Fruit fly (Drosophila melanogaster) whole organism, pupa: ENCODE results near the gene GABA-B-R1.

Experiments used
- CG10348 ChIP-seq: fragments of 200-800 bp; sonication (Bioruptor generic); IDR thresholded peaks from 2 replicates; pipeline ENCODE4 v1.3.6; 2022; ENCODE audit warnings: missing biosample characterization, missing genetic modification characterization
- CG12605 ChIP-seq: fragments of 200-800 bp; sonication (Bioruptor generic); IDR thresholded peaks from 2 replicates; pipeline ENCODE4 v1.3.6; 2022; ENCODE audit warnings: missing biosample characterization, missing genetic modification characterization
- CG13204 ChIP-seq: fragments of 200-800 bp; sonication (Bioruptor generic); optimal IDR thresholded peaks from 2 replicates; lab custom pipeline; 2018; ENCODE audit warnings: missing biosample characterization, mild to moderate bottlenecking, missing genetic modification characterization, moderate library complexity
- CG14655 ChIP-seq: fragments of 200-800 bp; sonication (Bioruptor generic); optimal IDR thresholded peaks from 3 replicates; lab custom pipeline; 2017; ENCODE audit warnings: mild to moderate bottlenecking, missing biosample characterization, missing genetic modification reagents, missing genetic modification characterization
- CG15710 ChIP-seq: fragments of 200-800 bp; sonication (Bioruptor generic); optimal IDR thresholded peaks from 2 replicates; lab custom pipeline; 2018; ENCODE audit warnings: missing biosample characterization, mild to moderate bottlenecking, missing genetic modification characterization, moderate library complexity
- CG17806 ChIP-seq: fragments of 200-800 bp; sonication (Bioruptor generic); optimal IDR thresholded peaks from 2 replicates; lab custom pipeline; 2018; ENCODE audit warnings: missing biosample characterization, mild to moderate bottlenecking, missing genetic modification characterization, moderate library complexity
- CG32121 ChIP-seq: fragments of 200-800 bp; sonication (Bioruptor generic); IDR thresholded peaks from 2 replicates; pipeline ENCODE4 v1.3.6; 2022; ENCODE audit warnings: missing biosample characterization, missing genetic modification characterization
- CG34367 ChIP-seq: fragments of 200-800 bp; sonication (Bioruptor generic); optimal IDR thresholded peaks from 2 replicates; lab custom pipeline; 2018; ENCODE audit warnings: missing biosample characterization, mild to moderate bottlenecking, missing genetic modification characterization
- CG4496 ChIP-seq: fragments of 200-800 bp; sonication (Bioruptor generic); IDR thresholded peaks from 3 replicates; pipeline ENCODE4 v1.3.6; 2022; ENCODE audit warnings: missing biosample characterization, missing genetic modification characterization
- CG8159 ChIP-seq: fragments of 200-800 bp; sonication (Bioruptor generic); optimal IDR thresholded peaks from 3 replicates; lab custom pipeline; 2018; ENCODE audit warnings: missing biosample characterization, mild to moderate bottlenecking, missing genetic modification characterization, moderate library complexity
- CG8301 ChIP-seq: fragments of 200-800 bp; sonication (Bioruptor generic); optimal IDR thresholded peaks from 2 replicates; lab custom pipeline; 2018; ENCODE audit warnings: missing biosample characterization, mild to moderate bottlenecking, missing genetic modification characterization
- CG9948 ChIP-seq: fragments of 200-800 bp; sonication (Bioruptor generic); optimal IDR thresholded peaks from 2 replicates; lab custom pipeline; 2018; ENCODE audit warnings: missing biosample characterization, mild to moderate bottlenecking, missing genetic modification characterization, moderate library complexity
- D1 ChIP-seq: fragments of 200-800 bp; sonication (Bioruptor generic); optimal IDR thresholded peaks from 2 replicates; lab custom pipeline; 2018; ENCODE audit warnings: missing biosample characterization, mild to moderate bottlenecking, missing genetic modification characterization, moderate library complexity
- EcR ChIP-seq: fragments of 200-800 bp; sonication (Bioruptor generic); optimal IDR thresholded peaks from 3 replicates; lab custom pipeline; 2019; ENCODE audit warnings: missing biosample characterization, missing genetic modification characterization, mild to moderate bottlenecking, moderate library complexity, missing genetic modification reagents
- Ets98B ChIP-seq: fragments of 200-800 bp; sonication (Bioruptor generic); IDR thresholded peaks from 2 replicates; pipeline ENCODE4 v1.3.6; 2022; ENCODE audit warnings: missing biosample characterization, missing genetic modification characterization
- Pif1A ChIP-seq: fragments of 200-800 bp; sonication (Bioruptor generic); optimal IDR thresholded peaks from 3 replicates; lab custom pipeline; 2016; ENCODE audit warnings: missing biosample characterization, missing genetic modification characterization
- Pif1B ChIP-seq: fragments of 200-800 bp; sonication (Bioruptor generic); optimal IDR thresholded peaks from 3 replicates; lab custom pipeline; 2016; ENCODE audit warnings: missing biosample characterization, missing genetic modification characterization
- Snoo ChIP-seq: fragments of 200-800 bp; sonication (Bioruptor generic); optimal IDR thresholded peaks from 3 replicates; lab custom pipeline; 2017; ENCODE audit warnings: missing biosample characterization, mild to moderate bottlenecking, missing genetic modification characterization, inconsistent platforms
- gl ChIP-seq: fragments of 200-800 bp; sonication (Bioruptor generic); optimal IDR thresholded peaks from 2 replicates; lab custom pipeline; 2018; ENCODE audit warnings: missing biosample characterization, mild to moderate bottlenecking, missing genetic modification characterization
- rn ChIP-seq: fragments of 200-800 bp; sonication (Bioruptor generic); IDR thresholded peaks from 2 replicates; pipeline ENCODE4 v1.3.6; 2022; ENCODE audit warnings: missing biosample characterization, missing genetic modification characterization

GABA-B-R1 gene

dm6 chr2L:15057225-15058117, 41.3 kb downstream of the GABA-B-R1 start, which contains the start of gene ck:
TSS of gene ck (minus strand) at chr2L:15057862.
- TF ChIP-seq Pif1A (GFP tag; lab: Kevin White, UChicago) (no peak), CG17806 (tag; lab: Kevin White, UChicago) (no peak), Ets98B (GFP tag; lab: Robert Waterston, UW) (peak; percentile 14; the same call in 1 of the 2 replicates), EcR (peak; percentile 93), CG14655 (no peak)
- TF ChIP-seq, all 21 proteins: peak for 2

DNA sequence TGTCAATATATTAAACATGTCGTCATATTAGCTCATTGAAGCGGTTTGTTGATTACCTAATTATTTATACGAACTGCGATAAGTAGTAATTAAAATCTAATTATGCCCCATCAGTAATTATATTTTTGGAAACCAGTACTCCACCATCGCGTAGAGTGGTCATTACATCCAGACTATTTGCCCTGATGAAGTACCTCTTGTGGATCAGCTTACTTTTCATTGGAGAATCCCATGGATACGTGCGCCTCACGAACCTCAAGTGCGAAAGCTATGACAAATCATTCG, 41.9 kb downstream of the GABA-B-R1 start, which contains the start of gene CG33679:
CG33679 (plus strand) TSS at position 186 of the 285 bp plus-strand sequence.
- TF ChIP-seq D1 (tag; lab: Kevin White, UChicago) (no peak), CG32121 (no peak), rn (GFP tag; lab: Robert Waterston, UW) (no peak), CG8159 (tag; lab: Kevin White, UChicago) (no peak), CG10348 (no peak), Ets98B (GFP tag; lab: Robert Waterston, UW) (no peak), Pif1A (GFP tag; lab: Kevin White, UChicago) (no peak), EcR (no peak)

dm6 chr2L:15059000-15059399, 42.9 kb downstream of the GABA-B-R1 start:
- TF ChIP-seq CG10348 (no peak), CG34367 (tag; lab: Kevin White, UChicago) (no peak), CG13204 (GFP tag; lab: Kevin White, UChicago) (no peak), CG12605 (GFP tag; lab: Robert Waterston, UW) (no peak), CG14655 (no peak), EcR (no peak), CG8301 (tag; lab: Kevin White, UChicago) (no peak), Snoo (tag; lab: Kevin White, UChicago) (no peak), Pif1A (GFP tag; lab: Kevin White, UChicago) (no peak), CG32121 (no peak)

- no peak for TF ChIP-seq CG9948
- no peak for TF ChIP-seq CG4496 (GFP tag; lab: Robert Waterston, UW)
- no peak for TF ChIP-seq CG10348
- no peak for TF ChIP-seq CG15710
- TF ChIP-seq CG14655, result no peak
- no peak for TF ChIP-seq gl (tag; lab: Kevin White, UChicago)
- no peak for TF ChIP-seq rn (GFP tag; lab: Robert Waterston, UW)
- no peak for TF ChIP-seq D1 (tag; lab: Kevin White, UChicago)
- TF ChIP-seq Ets98B (GFP tag; lab: Robert Waterston, UW), result no peak
- TF ChIP-seq CG8159 (tag; lab: Kevin White, UChicago), result no peak
- no peak for TF ChIP-seq CG12605 (GFP tag; lab: Robert Waterston, UW)
- no peak for TF ChIP-seq CG17806 (tag; lab: Kevin White, UChicago)
These were observed 44.5 kb downstream of the GABA-B-R1 start, which contains the start of gene TfIIS for dm6 chr2L:15060580-15061005. TSS of gene TfIIS (minus strand) at chr2L:15060757.

DNA sequence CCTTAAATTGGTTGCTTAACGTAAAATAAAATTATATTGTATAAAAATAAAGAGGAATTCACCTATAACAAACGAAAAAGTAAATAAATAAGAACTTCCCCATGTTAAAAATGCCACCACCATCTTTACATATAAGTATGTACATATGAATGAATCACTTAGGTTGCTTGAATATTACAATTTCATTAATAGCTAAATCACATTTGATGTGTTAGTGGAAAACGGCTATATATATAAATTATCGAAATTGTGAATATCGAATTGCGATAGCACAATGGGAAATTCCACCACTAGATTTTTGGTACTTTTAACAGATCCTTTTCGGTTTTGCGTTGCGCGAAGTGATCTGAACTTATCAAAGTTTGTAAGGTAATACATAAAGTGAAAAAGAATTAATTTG, 45.2 kb downstream of the GABA-B-R1 start, which contains the start of the genes solo and vas:
solo (plus strand) TSS at position 289 of the 400 bp plus-strand sequence.
vas (plus strand) TSS at position 289 of the 400 bp plus-strand sequence.
- peak; percentile 14 for TF ChIP-seq CG8301 (tag; lab: Kevin White, UChicago)
- TF ChIP-seq rn (GFP tag; lab: Robert Waterston, UW), result no peak
- TF ChIP-seq CG17806 (tag; lab: Kevin White, UChicago), result peak; percentile 19
- no peak for TF ChIP-seq Snoo (tag; lab: Kevin White, UChicago)
- 0 out of 2 replicates have a peak, but pooled peaks have one; percentile 35 for TF ChIP-seq CG32121
- peak; percentile 35 for TF ChIP-seq CG15710

- no peak for TF ChIP-seq CG14655
- no peak for TF ChIP-seq gl (tag; lab: Kevin White, UChicago)
- TF ChIP-seq CG4496 (GFP tag; lab: Robert Waterston, UW), result no peak
- TF ChIP-seq CG12605 (GFP tag; lab: Robert Waterston, UW), result no peak
- no peak for TF ChIP-seq Pif1B (GFP tag; lab: Kevin White, UChicago)
- no peak for TF ChIP-seq CG8301 (tag; lab: Kevin White, UChicago)
- no peak for TF ChIP-seq D1 (tag; lab: Kevin White, UChicago)
- no peak for TF ChIP-seq Pif1A (GFP tag; lab: Kevin White, UChicago)
- TF ChIP-seq CG32121, result no peak
- TF ChIP-seq CG34367 (tag; lab: Kevin White, UChicago), result no peak
- no peak for TF ChIP-seq EcR
- TF ChIP-seq CG8159 (tag; lab: Kevin White, UChicago), result no peak
- TF ChIP-seq Ets98B (GFP tag; lab: Robert Waterston, UW), result no peak
- TF ChIP-seq CG15710, result no peak
- no peak for TF ChIP-seq Snoo (tag; lab: Kevin White, UChicago)
- no peak for TF ChIP-seq CG17806 (tag; lab: Kevin White, UChicago)
- TF ChIP-seq CG13204 (GFP tag; lab: Kevin White, UChicago), result no peak
- TF ChIP-seq, all 21 proteins: peak for 0
These were observed 46.0 kb downstream of the GABA-B-R1 start for dm6 chr2L:15062095-15062494.
